Fruit fly (Drosophila melanogaster) whole organism, prepupa: ENCODE results near the gene Amacr.

ENCODE experiments used
- Blimp-1 ChIP-seq: fragments of 200-800 bp; sonication (Bioruptor generic); optimal IDR thresholded peaks from 3 replicates; lab custom pipeline; 2017; ENCODE audit warnings: missing biosample characterization, missing genetic modification characterization, mild to moderate bottlenecking, moderate library complexity, missing genetic modification reagents
- CG10631 ChIP-seq: fragments of 200-800 bp; sonication (Bioruptor generic); optimal IDR thresholded peaks from 2 replicates; lab custom pipeline; 2016; ENCODE audit warnings: missing biosample characterization, missing genetic modification characterization
- CG10669 ChIP-seq: fragments of 200-800 bp; sonication (Bioruptor generic); optimal IDR thresholded peaks from 3 replicates; lab custom pipeline; 2018; ENCODE audit warnings: missing biosample characterization, mild to moderate bottlenecking, missing genetic modification characterization, moderate library complexity
- CG11762 ChIP-seq: fragments of 200-800 bp; sonication (Bioruptor generic); optimal IDR thresholded peaks from 3 replicates; lab custom pipeline; 2016; ENCODE audit warnings: missing biosample characterization, missing genetic modification characterization; ENCODE audit not compliant: insufficient read depth
- CG11902 ChIP-seq: fragments of 200-800 bp; sonication (Bioruptor generic); optimal IDR thresholded peaks from 3 replicates; lab custom pipeline; 2016; ENCODE audit warnings: missing biosample characterization, missing genetic modification characterization
- CG15336 ChIP-seq: fragments of 200-800 bp; sonication (Bioruptor generic); IDR thresholded peaks from 2 replicates; pipeline ENCODE4 v1.3.6; 2022; ENCODE audit warnings: missing biosample characterization, missing genetic modification characterization
- CG1621 ChIP-seq: fragments of 200-800 bp; sonication (Bioruptor generic); optimal IDR thresholded peaks from 3 replicates; lab custom pipeline; 2018; ENCODE audit warnings: missing biosample characterization, mild to moderate bottlenecking, missing genetic modification characterization
- CG16779 ChIP-seq: fragments of 200-800 bp; sonication (Bioruptor generic); optimal IDR thresholded peaks from 3 replicates; lab custom pipeline; 2017; ENCODE audit warnings: missing biosample characterization, mild to moderate bottlenecking, missing genetic modification characterization
- CG3032 ChIP-seq: fragments of 200-800 bp; optimal IDR thresholded peaks from 2 replicates; lab custom pipeline; 2019; ENCODE audit warnings: missing biosample characterization, mild to moderate bottlenecking, missing genetic modification characterization, moderate library complexity
- CG31627 ChIP-seq: fragments of 200-800 bp; sonication (Bioruptor generic); optimal IDR thresholded peaks from 3 replicates; lab custom pipeline; 2016; ENCODE audit warnings: missing biosample characterization, missing genetic modification characterization
- CG32006 ChIP-seq: fragments of 200-800 bp; sonication (Bioruptor generic); optimal IDR thresholded peaks from 3 replicates; lab custom pipeline; 2017; ENCODE audit warnings: missing biosample characterization, mild to moderate bottlenecking, missing genetic modification characterization
- CG34406 ChIP-seq: fragments of 200-800 bp; sonication (Bioruptor generic); optimal IDR thresholded peaks from 3 replicates; lab custom pipeline; 2016; ENCODE audit warnings: missing biosample characterization, missing genetic modification characterization
- CG3919 ChIP-seq: fragments of 200-800 bp; sonication (Bioruptor generic); optimal IDR thresholded peaks from 3 replicates; lab custom pipeline; 2016; ENCODE audit warnings: missing biosample characterization, missing genetic modification characterization
- CG4318 ChIP-seq: fragments of 200-800 bp; sonication (Bioruptor generic); optimal IDR thresholded peaks from 3 replicates; lab custom pipeline; 2017; ENCODE audit warnings: missing biosample characterization, mild to moderate bottlenecking, missing genetic modification characterization
- CG6163 ChIP-seq: fragments of 200-800 bp; sonication (Bioruptor generic); IDR thresholded peaks from 3 replicates; pipeline ENCODE4 v1.3.6; 2022; ENCODE audit warnings: missing biosample characterization, missing genetic modification characterization
- CG6792 ChIP-seq: fragments of 200-800 bp; sonication (Bioruptor generic); optimal IDR thresholded peaks from 3 replicates; lab custom pipeline; 2016; ENCODE audit warnings: missing biosample characterization, missing genetic modification characterization
- CG6808 ChIP-seq: fragments of 200-800 bp; sonication (Bioruptor generic); optimal IDR thresholded peaks from 3 replicates; lab custom pipeline; 2017; ENCODE audit warnings: missing biosample characterization, missing genetic modification characterization, mild to moderate bottlenecking, moderate library complexity, missing genetic modification reagents
- CG6854 ChIP-seq: fragments of 200-800 bp; sonication (Bioruptor generic); optimal IDR thresholded peaks from 2 replicates; lab custom pipeline; 2017; ENCODE audit warnings: missing biosample characterization, mild to moderate bottlenecking, missing genetic modification characterization
- CG8119 ChIP-seq: fragments of 200-800 bp; sonication (Bioruptor generic); IDR thresholded peaks from 3 replicates; pipeline ENCODE4 v1.3.6; 2022; ENCODE audit warnings: missing biosample characterization, missing genetic modification characterization
- CG8319 ChIP-seq: fragments of 200-800 bp; sonication (Bioruptor generic); optimal IDR thresholded peaks from 3 replicates; lab custom pipeline; 2016; ENCODE audit warnings: missing biosample characterization, missing genetic modification characterization
- CG8632 ChIP-seq: fragments of 200-800 bp; sonication (Bioruptor generic); optimal IDR thresholded peaks from 3 replicates; lab custom pipeline; 2016; ENCODE audit warnings: missing biosample characterization, missing genetic modification characterization
- Eip75B ChIP-seq: fragments of 200-800 bp; sonication (Bioruptor generic); optimal IDR thresholded peaks from 3 replicates; lab custom pipeline; 2016; ENCODE audit warnings: missing biosample characterization, missing genetic modification characterization
- Eip78C ChIP-seq: fragments of 200-800 bp; sonication (Bioruptor generic); peaks from one replicate; lab custom pipeline; 2016; ENCODE audit warnings: missing biosample characterization, missing genetic modification characterization
- Eip93F ChIP-seq: fragments of 200-800 bp; sonication (Bioruptor generic); optimal IDR thresholded peaks from 2 replicates; lab custom pipeline; 2016; ENCODE audit warnings: missing biosample characterization, mild to moderate bottlenecking, missing genetic modification characterization
- Ets21C ChIP-seq: fragments of 200-800 bp; sonication (Bioruptor generic); optimal IDR thresholded peaks from 3 replicates; lab custom pipeline; 2016; ENCODE audit warnings: missing biosample characterization, missing genetic modification characterization
- Gug ChIP-seq: fragments of 200-800 bp; sonication (Bioruptor generic); IDR thresholded peaks from 2 replicates; pipeline ENCODE4 v1.3.6; 2022; ENCODE audit warnings: missing biosample characterization, missing genetic modification characterization
- Hr38 ChIP-seq: sonication (Bioruptor generic); optimal IDR thresholded peaks from 2 replicates; lab custom pipeline; 2016; ENCODE audit warnings: missing biosample characterization, missing genetic modification characterization
- Hr39 ChIP-seq: fragments of 200-800 bp; sonication (Bioruptor generic); optimal IDR thresholded peaks from 2 replicates; lab custom pipeline; 2016; ENCODE audit warnings: missing biosample characterization, missing genetic modification characterization
- Hr4 ChIP-seq: fragments of 200-800 bp; sonication (Bioruptor generic); optimal IDR thresholded peaks from 3 replicates; lab custom pipeline; 2016; ENCODE audit warnings: missing biosample characterization, missing genetic modification characterization
- Lpt ChIP-seq: fragments of 200-800 bp; sonication (Bioruptor generic); optimal IDR thresholded peaks from 3 replicates; lab custom pipeline; 2016; ENCODE audit warnings: missing biosample characterization, missing genetic modification characterization
- Met ChIP-seq: fragments of 200-800 bp; sonication (Bioruptor generic); optimal IDR thresholded peaks from 3 replicates; lab custom pipeline; 2016; ENCODE audit warnings: missing biosample characterization, missing genetic modification characterization
- OdsH ChIP-seq: fragments of 200-800 bp; sonication (Bioruptor generic); optimal IDR thresholded peaks from 3 replicates; lab custom pipeline; 2016; ENCODE audit warnings: missing biosample characterization, missing genetic modification characterization
- Smox ChIP-seq: fragments of 200-800 bp; sonication (Bioruptor generic); optimal IDR thresholded peaks from 3 replicates; lab custom pipeline; 2016; ENCODE audit warnings: missing biosample characterization, missing genetic modification characterization
- Sox102F ChIP-seq: fragments of 200-800 bp; sonication (Bioruptor generic); optimal IDR thresholded peaks from 2 replicates; lab custom pipeline; 2016; ENCODE audit warnings: missing biosample characterization, mild to moderate bottlenecking, missing genetic modification characterization
- Sox14 ChIP-seq: fragments of 200-800 bp; sonication (Bioruptor generic); optimal IDR thresholded peaks from 3 replicates; lab custom pipeline; 2016; ENCODE audit warnings: missing biosample characterization, missing genetic modification characterization
- Sox15 ChIP-seq: fragments of 200-800 bp; sonication (Bioruptor generic); optimal IDR thresholded peaks from 3 replicates; lab custom pipeline; 2016; ENCODE audit warnings: missing biosample characterization, missing genetic modification characterization
- achi ChIP-seq: fragments of 200-800 bp; sonication (Bioruptor generic); optimal IDR thresholded peaks from 3 replicates; lab custom pipeline; 2016; ENCODE audit warnings: missing biosample characterization, missing genetic modification characterization
- acj6 ChIP-seq: fragments of 200-800 bp; sonication (Bioruptor generic); optimal IDR thresholded peaks from 3 replicates; lab custom pipeline; 2016; ENCODE audit warnings: missing biosample characterization, missing genetic modification characterization
- dac ChIP-seq: fragments of 200-800 bp; sonication (Bioruptor generic); optimal IDR thresholded peaks from 2 replicates; lab custom pipeline; 2017; ENCODE audit warnings: missing biosample characterization, mild to moderate bottlenecking, missing genetic modification characterization
- eg ChIP-seq: fragments of 200-800 bp; sonication (Bioruptor generic); IDR thresholded peaks from 3 replicates; pipeline ENCODE4 v1.3.6; 2022; ENCODE audit warnings: missing biosample characterization, missing genetic modification characterization
- esn ChIP-seq: fragments of 200-800 bp; sonication (Bioruptor generic); optimal IDR thresholded peaks from 2 replicates; lab custom pipeline; 2016; ENCODE audit warnings: missing biosample characterization, mild to moderate bottlenecking, missing genetic modification characterization, moderate library complexity
- fd59A ChIP-seq: fragments of 200-800 bp; sonication (Bioruptor generic); optimal IDR thresholded peaks from 2 replicates; lab custom pipeline; 2017; ENCODE audit warnings: missing biosample characterization, mild to moderate bottlenecking, missing genetic modification characterization, missing genetic modification reagents
- fd85E ChIP-seq: fragments of 200-800 bp; sonication (Bioruptor generic); optimal IDR thresholded peaks from 3 replicates; lab custom pipeline; 2016; ENCODE audit warnings: missing biosample characterization, missing genetic modification characterization
- fkh ChIP-seq: fragments of 200-800 bp; sonication (Bioruptor generic); optimal IDR thresholded peaks from 3 replicates; lab custom pipeline; 2017; ENCODE audit warnings: missing biosample characterization, mild to moderate bottlenecking, missing genetic modification characterization, moderate library complexity
- lz ChIP-seq: fragments of 200-800 bp; sonication (Bioruptor generic); optimal IDR thresholded peaks from 3 replicates; lab custom pipeline; 2016; ENCODE audit warnings: missing biosample characterization, missing genetic modification characterization
- net ChIP-seq: fragments of 200-800 bp; sonication (Bioruptor generic); optimal IDR thresholded peaks from 3 replicates; lab custom pipeline; 2016; ENCODE audit warnings: missing biosample characterization, missing genetic modification characterization
- pdm3 ChIP-seq: fragments of 200-800 bp; sonication (Bioruptor generic); optimal IDR thresholded peaks from 3 replicates; lab custom pipeline; 2016; ENCODE audit warnings: missing biosample characterization, missing genetic modification characterization
- salr ChIP-seq, 2 experiments: fragments of 200-800 bp; sonication (Bioruptor generic); optimal IDR thresholded peaks; 3 replicates each; lab custom pipeline; 2016 to 2018; ENCODE audit warnings: missing biosample characterization in 2 of 2, missing genetic modification characterization in 2 of 2, mild to moderate bottlenecking in 1 of 2
- spab ChIP-seq: fragments of 200-800 bp; sonication (Bioruptor generic); optimal IDR thresholded peaks from 2 replicates; lab custom pipeline; 2017; ENCODE audit warnings: missing biosample characterization, mild to moderate bottlenecking, missing genetic modification characterization, missing genetic modification reagents
- ss ChIP-seq, 2 experiments: fragments of 200-800 bp; sonication (Bioruptor generic); optimal IDR thresholded peaks; 2 replicates in 1 of 2; 3 replicates in 1 of 2; lab custom pipeline; 2017 to 2018; ENCODE audit warnings: mild to moderate bottlenecking in 2 of 2, missing biosample characterization in 2 of 2, missing genetic modification characterization in 2 of 2, moderate library complexity in 1 of 2
- svp ChIP-seq: fragments of 200-800 bp; sonication (Bioruptor generic); peaks from one replicate; lab custom pipeline; 2016; ENCODE audit warnings: missing biosample characterization, missing genetic modification characterization
- topi ChIP-seq: fragments of 200-800 bp; sonication (Bioruptor generic); optimal IDR thresholded peaks from 3 replicates; lab custom pipeline; 2016; ENCODE audit warnings: missing biosample characterization, missing genetic modification characterization
- vri ChIP-seq: fragments of 200-800 bp; sonication (Bioruptor generic); optimal IDR thresholded peaks from 3 replicates; lab custom pipeline; 2016; ENCODE audit warnings: missing biosample characterization, mild to moderate bottlenecking, missing genetic modification characterization

Amacr gene

dm6 chr2L:20797515-20797847 is 45.3 kb upstream of the Amacr start, which contains the start of gene CG9328:
Gene CG9328 (plus strand): TSS chr2L:20797715.
- TF ChIP-seq vri (GFP tag; lab: Kevin White, UChicago) (peak; percentile 39), CG6808 (GFP tag; lab: Kevin White, UChicago) (no peak), CG1621 (tag; lab: Kevin White, UChicago) (peak; percentile 22), CG15336 (GFP tag; lab: Robert Waterston, UW) (peak; percentile 22; the same call in 1 of the 2 replicates), OdsH (peak; percentile 50), Sox14 (GFP tag; lab: Kevin White, UChicago) (peak; percentile 0), CG32006 (GFP tag; lab: Kevin White, UChicago) (no peak), achi (GFP tag; lab: Kevin White, UChicago) (no peak), CG6163 (GFP tag; lab: Robert Waterston, UW) (peak; percentile 74), CG34406 (GFP tag; lab: Kevin White, UChicago) (peak; percentile 31), ss (GFP tag; optimal IDR thresholded peaks at IDR 0.05; lab: Kevin White, UChicago) (peak in 1 of 2 experiments; percentile 30), fd59A (GFP tag; lab: Kevin White, UChicago) (no peak), Hr38 (GFP tag; lab: Kevin White, UChicago) (no peak), CG8119 (no peak), Eip75B (GFP tag; lab: Kevin White, UChicago) (peak; percentile 58), Met (peak; percentile 63), CG10631 (GFP tag; lab: Kevin White, UChicago) (peak; percentile 50), esn (peak; percentile 51), acj6 (peak; percentile 36), CG6792 (GFP tag; lab: Kevin White, UChicago) (peak; percentile 22), CG8632 (GFP tag; lab: Kevin White, UChicago) (no peak), Eip93F (no peak), CG11902 (GFP tag; lab: Kevin White, UChicago) (no peak), CG3032 (tag; lab: Kevin White, UChicago) (peak; percentile 47), eg (GFP tag; lab: Robert Waterston, UW) (no peak; the same call in 1 of the 3 replicates), Blimp-1 (GFP tag; lab: Kevin White, UChicago) (no peak), Hr4 (GFP tag; lab: Kevin White, UChicago) (peak; percentile 47), salr (GFP tag; optimal IDR thresholded peaks at IDR 0.05; lab: Kevin White, UChicago) (peak in 1 of 2 experiments; percentile 13), Gug (0 out of 2 replicates have a peak, but pooled peaks have one; percentile 25), fkh (GFP tag; lab: Kevin White, UChicago) (peak; percentile 18), CG8319 (GFP tag; lab: Kevin White, UChicago) (peak; percentile 2), net (GFP tag; lab: Kevin White, UChicago) (peak; percentile 13), Ets21C (GFP tag; lab: Kevin White, UChicago) (peak; percentile 6), svp (peak; percentile 68), lz (GFP tag; lab: Kevin White, UChicago) (peak; percentile 39), topi (peak; percentile 50), CG10669 (peak; percentile 41), CG11762 (GFP tag; lab: Kevin White, UChicago) (peak; percentile 15), CG6854 (GFP tag; lab: Kevin White, UChicago) (peak; percentile 26), Sox15 (no peak), Sox102F (GFP tag; lab: Kevin White, UChicago) (peak; percentile 72), Lpt (GFP tag; lab: Kevin White, UChicago) (no peak), spab (GFP tag; lab: Kevin White, UChicago) (peak; percentile 2), Hr39 (peak; percentile 40), Smox (GFP tag; lab: Kevin White, UChicago) (peak; percentile 62), CG3919 (GFP tag; lab: Kevin White, UChicago) (peak; percentile 49), dac (GFP tag; lab: Kevin White, UChicago) (no peak), CG31627 (GFP tag; lab: Kevin White, UChicago) (peak; percentile 54), CG4318 (GFP tag; lab: Kevin White, UChicago) (no peak), CG16779 (tag; lab: Kevin White, UChicago) (peak; percentile 34), Eip78C (GFP tag; lab: Kevin White, UChicago) (peak; percentile 83), fd85E (peak; percentile 50), pdm3 (peak; percentile 56)
